Worm (Caenorhabditis elegans) whole organism, late embryonic: ENCODE results near the gene M03B6.1.

ENCODE experiments used
- Y22D7AL.16 ChIP-seq: sonication (generic microtip); optimal IDR thresholded peaks from 2 replicates; lab custom pipeline; 2016; ENCODE audit warnings: missing genetic modification characterization, missing compliant biosample characterization
- ama-1 ChIP-seq: fragments of 150-350 bp; optimal IDR thresholded peaks from 2 replicates; lab custom pipeline; 2014
- ceh-22 ChIP-seq: sonication (generic microtip); optimal IDR thresholded peaks from 2 replicates; lab custom pipeline; 2017; ENCODE audit warnings: missing biosample characterization, missing genetic modification characterization
- ceh-31 ChIP-seq: sonication (generic microtip); optimal IDR thresholded peaks from 2 replicates; lab custom pipeline; 2016; ENCODE audit warnings: missing genetic modification characterization, missing compliant biosample characterization
- ceh-48 ChIP-seq: sonication (generic microtip); optimal IDR thresholded peaks from 2 replicates; lab custom pipeline; 2016; ENCODE audit warnings: missing genetic modification characterization, inconsistent platforms, missing compliant biosample characterization
- fkh-10 ChIP-seq: fragments of 150-350 bp; optimal IDR thresholded peaks from 2 replicates; lab custom pipeline; 2014; ENCODE audit warnings: missing biosample characterization, missing genetic modification reagents, missing genetic modification characterization
- lin-11 ChIP-seq: fragments of 200-800 bp; sonication (Bioruptor generic); optimal IDR thresholded peaks from 2 replicates; lab custom pipeline; 2018; ENCODE audit warnings: mild to moderate bottlenecking, missing genetic modification characterization, missing compliant biosample characterization
- nhr-11 ChIP-seq: fragments of 150-350 bp; optimal IDR thresholded peaks from 2 replicates; lab custom pipeline; 2014; ENCODE audit warnings: missing biosample characterization, missing genetic modification characterization
- pha-4 ChIP-seq: fragments of 150-350 bp; optimal IDR thresholded peaks from 2 replicates; lab custom pipeline; 2018; ENCODE audit warnings: missing biosample characterization, missing genetic modification reagents, missing genetic modification characterization
- rnt-1 ChIP-seq: sonication (generic microtip); optimal IDR thresholded peaks from 2 replicates; lab custom pipeline; 2016; ENCODE audit warnings: missing genetic modification characterization, missing compliant biosample characterization
- sox-4 ChIP-seq: sonication (generic microtip); optimal IDR thresholded peaks from 2 replicates; lab custom pipeline; 2017; ENCODE audit warnings: mild to moderate bottlenecking, missing genetic modification characterization, inconsistent platforms, missing compliant biosample characterization
- unc-3 ChIP-seq, 2 experiments: fragments of 200-800 bp in 1 of 2; sonication (Bioruptor generic) in 1 of 2; sonication (generic microtip) in 1 of 2; conservative IDR thresholded peaks in 1 of 2; optimal IDR thresholded peaks in 1 of 2; 2 replicates each; pipeline versions ENCODE4 v1.3.6 to Lab custom; 2016 to 2022; ENCODE audit warnings: missing compliant biosample characterization in 2 of 2, missing genetic modification characterization in 2 of 2, missing genetic modification reagents in 1 of 2

- TF ChIP-seq sox-4 (no peak), lin-11 (no peak), ceh-48 (tag; lab: Kevin White, UChicago) (no peak), ceh-22 (tag; lab: Kevin White, UChicago) (no peak), pha-4 (tag; lab: Kevin White, UChicago) (no peak), Y22D7AL.16 (no peak), ceh-31 (tag; lab: Kevin White, UChicago) (no peak), nhr-11 (tag; lab: Kevin White, UChicago) (no peak), unc-3 (GFP tag; conservative IDR thresholded peaks at IDR 0.05; lab: Robert Waterston, UW) (no peak), unc-3 (tag; optimal IDR thresholded peaks at IDR 0.05; lab: Kevin White, UChicago) (no peak), ama-1 (lab: Kevin White, UChicago) (no peak), rnt-1 (tag; lab: Kevin White, UChicago) (no peak), fkh-10 (GFP tag; lab: Kevin White, UChicago) (no peak)
These were observed 29.7 kb downstream of the M03B6.1 start for ce11 chrX:13871110-13871509.
